Fruit fly (Drosophila melanogaster) whole organism, embryonic: ENCODE results near the gene PolA1.

Source experiments
- Adf1 ChIP-seq: fragments of 200-800 bp; sonication (Bioruptor generic); IDR thresholded peaks from 2 replicates; pipeline ENCODE4 v1.3.6; 2022; ENCODE audit warnings: missing biosample characterization, missing genetic modification characterization
- BEAF-32 ChIP-seq: fragments of 200-800 bp; sonication (Bioruptor generic); optimal IDR thresholded peaks from 3 replicates; lab custom pipeline; 2017; ENCODE audit warnings: missing biosample characterization, missing genetic modification characterization, mild to moderate bottlenecking, moderate library complexity, missing genetic modification reagents
- BtbVII ChIP-seq: fragments of 200-800 bp; sonication (Bioruptor generic); optimal IDR thresholded peaks from 3 replicates; lab custom pipeline; 2017; ENCODE audit warnings: missing biosample characterization, mild to moderate bottlenecking, missing genetic modification characterization
- CG11085 ChIP-seq: fragments of 200-800 bp; sonication (Bioruptor generic); IDR thresholded peaks from 2 replicates; pipeline ENCODE4 v1.3.6; 2022; ENCODE audit warnings: missing biosample characterization, missing genetic modification characterization
- CG12744 ChIP-seq: fragments of 200-800 bp; sonication (Bioruptor generic); optimal IDR thresholded peaks from 2 replicates; lab custom pipeline; 2016; ENCODE audit warnings: missing biosample characterization, missing genetic modification characterization
- CG15479 ChIP-seq: fragments of 200-800 bp; sonication (Bioruptor generic); optimal IDR thresholded peaks from 3 replicates; lab custom pipeline; 2019; ENCODE audit warnings: missing biosample characterization, mild to moderate bottlenecking, missing genetic modification characterization, moderate library complexity
- CG15696 ChIP-seq: fragments of 200-800 bp; sonication (Bioruptor generic); optimal IDR thresholded peaks from 2 replicates; lab custom pipeline; 2019; ENCODE audit warnings: missing biosample characterization, mild to moderate bottlenecking, missing genetic modification characterization, moderate library complexity
- CG16815 ChIP-seq: fragments of 200-800 bp; sonication (Bioruptor generic); optimal IDR thresholded peaks from 3 replicates; lab custom pipeline; 2017; ENCODE audit warnings: missing biosample characterization, mild to moderate bottlenecking, missing genetic modification characterization
- CG17359 ChIP-seq: fragments of 200-800 bp; sonication (Bioruptor generic); optimal IDR thresholded peaks from 3 replicates; lab custom pipeline; 2018; ENCODE audit warnings: missing biosample characterization, mild to moderate bottlenecking, missing genetic modification characterization, moderate library complexity
- CG17802 ChIP-seq: fragments of 200-800 bp; sonication (Bioruptor generic); optimal IDR thresholded peaks from 2 replicates; lab custom pipeline; 2018; ENCODE audit warnings: missing biosample characterization, mild to moderate bottlenecking, missing genetic modification characterization, moderate library complexity
- CG18262 ChIP-seq: fragments of 200-800 bp; optimal IDR thresholded peaks from 3 replicates; lab custom pipeline; 2019; ENCODE audit warnings: missing biosample characterization, mild to moderate bottlenecking, missing genetic modification characterization, moderate library complexity
- CG2120 ChIP-seq: fragments of 200-800 bp; sonication (Bioruptor generic); optimal IDR thresholded peaks from 3 replicates; lab custom pipeline; 2016; ENCODE audit warnings: missing biosample characterization, missing genetic modification characterization
- CG31388 ChIP-seq: fragments of 200-800 bp; sonication (Bioruptor generic); optimal IDR thresholded peaks from 2 replicates; lab custom pipeline; 2016; ENCODE audit warnings: missing biosample characterization, missing genetic modification characterization
- CG3847 ChIP-seq: fragments of 200-800 bp; sonication (Bioruptor generic); IDR thresholded peaks from 2 replicates; pipeline ENCODE4 v1.3.6; 2022; ENCODE audit warnings: missing biosample characterization, missing genetic modification characterization
- CG4617 ChIP-seq: fragments of 200-800 bp; sonication (Bioruptor generic); optimal IDR thresholded peaks from 3 replicates; lab custom pipeline; 2016; ENCODE audit warnings: missing biosample characterization, missing genetic modification characterization, borderline replicate concordance
- CG5953 ChIP-seq: fragments of 200-800 bp; sonication (Bioruptor generic); IDR thresholded peaks from 2 replicates; pipeline ENCODE4 v1.3.6; 2022; ENCODE audit warnings: missing biosample characterization, missing genetic modification characterization
- CG6175 ChIP-seq: fragments of 200-800 bp; sonication (Bioruptor generic); IDR thresholded peaks from 3 replicates; pipeline ENCODE4 v1.3.6; 2022; ENCODE audit warnings: missing biosample characterization, missing genetic modification characterization
- CG6254 ChIP-seq: fragments of 200-800 bp; sonication (Bioruptor generic); optimal IDR thresholded peaks from 3 replicates; lab custom pipeline; 2017; ENCODE audit warnings: mild to moderate bottlenecking, missing biosample characterization, missing genetic modification reagents, missing genetic modification characterization
- CG9727 ChIP-seq: fragments of 200-800 bp; sonication (Bioruptor generic); optimal IDR thresholded peaks from 3 replicates; lab custom pipeline; 2017; ENCODE audit warnings: missing biosample characterization, mild to moderate bottlenecking, missing genetic modification characterization
- CrebB ChIP-seq: fragments of 200-800 bp; sonication (Bioruptor generic); optimal IDR thresholded peaks from 3 replicates; lab custom pipeline; 2018; ENCODE audit warnings: missing biosample characterization, mild to moderate bottlenecking, missing genetic modification characterization
- Dbx ChIP-seq: fragments of 200-800 bp; sonication (Bioruptor generic); IDR thresholded peaks from 3 replicates; pipeline ENCODE4 v1.3.6; 2022; ENCODE audit warnings: missing biosample characterization, missing genetic modification characterization
- Dfd ChIP-seq, 2 experiments: fragments of >200 bp; optimal IDR thresholded peaks; 2 replicates each; lab custom pipeline; 2017; ENCODE audit warnings: missing biosample characterization in 2 of 2, missing genetic modification characterization in 2 of 2
- Fer2 ChIP-seq: fragments of 200-800 bp; sonication (Bioruptor generic); optimal IDR thresholded peaks from 2 replicates; lab custom pipeline; 2018; ENCODE audit warnings: missing biosample characterization, mild to moderate bottlenecking, missing genetic modification characterization, moderate library complexity
- Fer3 ChIP-seq: fragments of 200-800 bp; sonication (Bioruptor generic); optimal IDR thresholded peaks from 2 replicates; lab custom pipeline; 2018; ENCODE audit warnings: missing biosample characterization, mild to moderate bottlenecking, missing genetic modification characterization, moderate library complexity
- HLH3B ChIP-seq: fragments of 200-800 bp; sonication (Bioruptor generic); IDR thresholded peaks from 2 replicates; pipeline ENCODE4 v1.3.6; 2022; ENCODE audit warnings: missing biosample characterization, missing genetic modification characterization
- Lhr ChIP-seq: fragments of 200-800 bp; sonication (Bioruptor generic); optimal IDR thresholded peaks from 3 replicates; lab custom pipeline; 2017; ENCODE audit warnings: mild to moderate bottlenecking, missing biosample characterization, missing genetic modification reagents, missing genetic modification characterization
- MBD-R2 ChIP-seq: fragments of 200-800 bp; sonication (Bioruptor generic); IDR thresholded peaks from 2 replicates; pipeline ENCODE4 v1.3.6; 2022; ENCODE audit warnings: missing biosample characterization, missing genetic modification characterization
- MTF-1 ChIP-seq: fragments of 200-800 bp; sonication (Bioruptor generic); optimal IDR thresholded peaks from 2 replicates; lab custom pipeline; 2018; ENCODE audit warnings: missing biosample characterization, mild to moderate bottlenecking, missing genetic modification characterization, borderline replicate concordance
- Myb ChIP-seq: fragments of 200-800 bp; sonication (Bioruptor generic); optimal IDR thresholded peaks from 2 replicates; lab custom pipeline; 2016; ENCODE audit warnings: missing biosample characterization, missing genetic modification characterization
- Sry-δ ChIP-seq: fragments of 200-800 bp; sonication (Bioruptor generic); optimal IDR thresholded peaks from 2 replicates; lab custom pipeline; 2016; ENCODE audit warnings: missing biosample characterization, missing genetic modification characterization
- Tbp ChIP-seq: fragments of >200 bp; optimal IDR thresholded peaks from 2 replicates; lab custom pipeline; 2018; ENCODE audit warnings: missing biosample characterization, missing genetic modification characterization
- Vsx1 ChIP-seq: fragments of 200-800 bp; sonication (Bioruptor generic); optimal IDR thresholded peaks from 2 replicates; lab custom pipeline; 2017; ENCODE audit warnings: missing biosample characterization, mild to moderate bottlenecking, missing genetic modification characterization, missing genetic modification reagents
- bcd ChIP-seq: fragments of 200-800 bp; sonication (Bioruptor generic); optimal IDR thresholded peaks from 2 replicates; lab custom pipeline; 2017; ENCODE audit warnings: missing biosample characterization, mild to moderate bottlenecking, missing genetic modification characterization
- btn ChIP-seq: fragments of 200-800 bp; sonication (Bioruptor generic); optimal IDR thresholded peaks from 2 replicates; lab custom pipeline; 2016; ENCODE audit warnings: missing biosample characterization, missing genetic modification characterization
- chif ChIP-seq, 2 experiments: fragments of 200-800 bp; sonication (Bioruptor generic); optimal IDR thresholded peaks; 3 replicates each; lab custom pipeline; 2016; ENCODE audit warnings: missing biosample characterization in 2 of 2, missing genetic modification characterization in 2 of 2
- chn ChIP-seq: fragments of 200-800 bp; sonication (Bioruptor generic); optimal IDR thresholded peaks from 2 replicates; lab custom pipeline; 2016; ENCODE audit warnings: missing biosample characterization, missing genetic modification characterization
- dysf ChIP-seq: fragments of 200-800 bp; sonication (Bioruptor generic); IDR thresholded peaks from 3 replicates; pipeline ENCODE4 v1.3.6; 2022; ENCODE audit warnings: missing biosample characterization, missing genetic modification characterization
- fd3F ChIP-seq: fragments of 200-800 bp; sonication (Bioruptor generic); optimal IDR thresholded peaks from 2 replicates; lab custom pipeline; 2018; ENCODE audit warnings: missing biosample characterization, mild to moderate bottlenecking, missing genetic modification characterization, moderate library complexity
- h ChIP-seq: fragments of >200 bp; optimal IDR thresholded peaks from 2 replicates; lab custom pipeline; 2017
- jigr1 ChIP-seq: fragments of 200-800 bp; sonication (Bioruptor generic); IDR thresholded peaks from 3 replicates; pipeline ENCODE4 v1.3.6; 2022; ENCODE audit warnings: missing biosample characterization, missing genetic modification characterization
- lmd ChIP-seq: fragments of 200-800 bp; sonication (Bioruptor generic); IDR thresholded peaks from 2 replicates; pipeline ENCODE4 v1.3.6; 2022; ENCODE audit warnings: missing biosample characterization, missing genetic modification characterization
- mld ChIP-seq: fragments of 200-800 bp; sonication (Bioruptor generic); IDR thresholded peaks from 3 replicates; pipeline ENCODE4 v1.3.6; 2022; ENCODE audit warnings: missing biosample characterization, missing genetic modification characterization; ENCODE audit not compliant: partially characterized antibody
- nerfin-1 ChIP-seq: fragments of 200-800 bp; sonication (Bioruptor generic); optimal IDR thresholded peaks from 3 replicates; lab custom pipeline; 2019; ENCODE audit warnings: missing biosample characterization, mild to moderate bottlenecking, missing genetic modification characterization, moderate library complexity
- pb ChIP-seq: fragments of 200-800 bp; sonication (Bioruptor generic); optimal IDR thresholded peaks from 3 replicates; lab custom pipeline; 2016; ENCODE audit warnings: missing biosample characterization, missing genetic modification characterization
- peb ChIP-seq: fragments of 200-800 bp; sonication (Bioruptor generic); IDR thresholded peaks from 2 replicates; pipeline ENCODE4 v1.3.6; 2022; ENCODE audit warnings: missing biosample characterization, missing genetic modification characterization
- pum ChIP-seq: fragments of 200-800 bp; sonication (Bioruptor generic); optimal IDR thresholded peaks from 2 replicates; lab custom pipeline; 2016; ENCODE audit warnings: missing biosample characterization, missing genetic modification characterization
- so ChIP-seq: fragments of 200-800 bp; sonication (Bioruptor generic); IDR thresholded peaks from 3 replicates; pipeline ENCODE4 v1.3.6; 2022; ENCODE audit warnings: missing biosample characterization, missing genetic modification characterization
- tx ChIP-seq: fragments of 200-800 bp; sonication (Bioruptor generic); optimal IDR thresholded peaks from 2 replicates; lab custom pipeline; 2016; ENCODE audit warnings: missing biosample characterization, missing genetic modification characterization
- zf30C ChIP-seq: fragments of 200-800 bp; sonication (Bioruptor generic); optimal IDR thresholded peaks from 3 replicates; lab custom pipeline; 2018; ENCODE audit warnings: missing biosample characterization, mild to moderate bottlenecking, missing genetic modification characterization
- zfh2 ChIP-seq: fragments of 200-800 bp; sonication (Bioruptor generic); optimal IDR thresholded peaks from 2 replicates; lab custom pipeline; 2016; ENCODE audit warnings: missing biosample characterization, missing genetic modification characterization

The PolA1 gene

DNA sequence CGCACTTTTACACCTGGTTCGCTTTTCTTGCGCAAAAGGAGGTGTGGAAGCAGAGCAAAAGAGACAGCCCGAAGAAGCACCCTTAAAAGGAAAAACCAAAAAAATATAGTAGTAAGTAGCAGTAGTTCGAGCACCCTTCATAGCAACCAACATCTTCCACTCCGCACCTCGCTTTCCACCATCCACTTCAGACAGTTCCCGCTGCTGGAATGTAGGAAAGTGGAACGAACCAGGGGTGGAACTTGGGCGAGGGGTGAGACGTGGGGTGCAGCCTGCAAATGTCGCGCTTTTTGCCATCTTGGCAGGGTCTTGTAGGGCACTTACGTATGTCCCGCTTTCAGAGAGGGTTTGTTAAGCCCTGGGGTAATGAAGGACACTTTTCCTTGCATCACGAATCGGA is 29.2 kb downstream of the PolA1 start (continued):
- TF ChIP-seq CG15479 (GFP tag; lab: Kevin White, UChicago) (no peak), pb (no peak), pum (GFP tag; lab: Kevin White, UChicago) (no peak), jigr1 (no peak), CG3847 (GFP tag; lab: Robert Waterston, UW) (0 out of 2 replicates have a peak, but pooled peaks have one; percentile 15), nerfin-1 (peak; percentile 80), CG6175 (no peak), Fer2 (tag; lab: Kevin White, UChicago) (no peak), Tbp (GFP tag; lab: Kevin White, UChicago) (no peak), lmd (GFP tag; lab: Robert Waterston, UW) (no peak), CG15696 (tag; lab: Kevin White, UChicago) (no peak), CG18262 (tag; lab: Kevin White, UChicago) (no peak)

DNA sequence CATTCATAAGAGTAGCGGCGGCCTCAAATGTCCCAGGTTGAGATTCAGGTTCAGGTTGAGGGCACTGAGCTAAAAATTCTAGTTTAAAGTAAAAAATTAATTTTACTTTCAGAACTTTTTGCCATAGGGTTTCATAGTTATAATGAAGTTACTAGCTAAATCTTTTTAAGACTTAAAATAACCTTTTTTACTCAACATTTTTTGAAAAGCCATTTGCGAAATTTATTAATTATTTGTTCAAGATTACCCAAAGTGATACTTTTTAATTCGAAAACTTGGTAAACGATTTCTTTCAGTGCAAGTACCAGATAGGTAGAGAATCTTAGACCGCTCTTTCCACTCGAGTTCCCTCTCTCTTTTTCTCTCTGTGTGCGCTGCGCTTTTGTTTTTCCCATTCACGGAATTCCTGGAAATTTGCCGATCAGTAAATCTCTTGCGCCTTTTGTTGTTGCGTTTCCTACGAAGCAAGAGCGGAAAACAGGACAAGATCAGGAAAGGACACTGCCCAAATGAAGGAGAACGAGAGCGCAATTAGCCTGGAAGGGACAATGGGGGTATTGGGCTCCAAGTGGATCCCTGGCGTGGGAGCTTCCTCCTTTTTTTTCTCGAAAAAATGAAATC is 29.9 kb downstream of the PolA1 start:
- TF ChIP-seq CG9727 (GFP tag; lab: Kevin White, UChicago) (peak; percentile 93), Vsx1 (GFP tag; lab: Kevin White, UChicago) (peak; percentile 22), HLH3B (GFP tag; lab: Robert Waterston, UW) (no peak), CG31388 (GFP tag; lab: Kevin White, UChicago) (peak; percentile 12), CG16815 (GFP tag; lab: Kevin White, UChicago) (peak; percentile 82), CrebB (tag; lab: Kevin White, UChicago) (no peak), fd3F (GFP tag; lab: Kevin White, UChicago) (no peak), CG17359 (tag; lab: Kevin White, UChicago) (peak; percentile 18), tx (GFP tag; lab: Kevin White, UChicago) (no peak), BEAF-32 (GFP tag; lab: Kevin White, UChicago) (no peak), CG17802 (tag; lab: Kevin White, UChicago) (peak; percentile 7), BtbVII (GFP tag; lab: Kevin White, UChicago) (peak; percentile 3), CG5953 (GFP tag; lab: Robert Waterston, UW) (no peak), bcd (GFP tag; lab: Kevin White, UChicago) (peak; percentile 8), mld (no peak), MBD-R2 (GFP tag; lab: Robert Waterston, UW) (no peak), zf30C (peak; percentile 98), h (lab: Kevin White, UChicago) (no peak), CG12744 (GFP tag; lab: Kevin White, UChicago) (peak; percentile 18), Sry-δ (GFP tag; lab: Kevin White, UChicago) (peak; percentile 1), chn (GFP tag; lab: Kevin White, UChicago) (peak; percentile 45), Myb (GFP tag; lab: Kevin White, UChicago) (no peak), CG4617 (GFP tag; lab: Kevin White, UChicago) (no peak), Dbx (GFP tag; lab: Robert Waterston, UW) (no peak), Fer2 (tag; lab: Kevin White, UChicago) (no peak), CG2120 (GFP tag; lab: Kevin White, UChicago) (no peak), CG6254 (GFP tag; lab: Kevin White, UChicago) (peak; percentile 42), chif (GFP tag; optimal IDR thresholded peaks at IDR 0.05; lab: Kevin White, UChicago) (peak; percentile 58 to 86), Lhr (GFP tag; lab: Kevin White, UChicago) (peak; percentile 23), so (GFP tag; lab: Robert Waterston, UW) (no peak), dysf (GFP tag; lab: Robert Waterston, UW) (no peak), zfh2 (no peak), peb (GFP tag; lab: Robert Waterston, UW) (no peak), CG11085 (GFP tag; lab: Robert Waterston, UW) (no peak), Adf1 (no peak), btn (no peak), Dfd (GFP tag; optimal IDR thresholded peaks at IDR 0.05; lab: Kevin White, UChicago) (no peak), MTF-1 (no peak), Fer3 (tag; lab: Kevin White, UChicago) (no peak)
